Fruit fly (Drosophila melanogaster) Kc167 (cell line): ENCODE data around the gene BobA.

Source experiments
- insv ChIP-seq: fragments of >200 bp; optimal IDR thresholded peaks from 3 replicates; lab custom pipeline; 2018; ENCODE audit warnings: missing external identifiers
- psq ChIP-seq: fragments of >200 bp; optimal IDR thresholded peaks from 2 replicates; lab custom pipeline; 2017; ENCODE audit warnings: missing external identifiers
- ttk ChIP-seq: sonication (Bioruptor generic); optimal IDR thresholded peaks from 2 replicates; lab custom pipeline; 2017; ENCODE audit warnings: missing external identifiers

dm6 chr3L:14960549-14960948 lies 14.6 kb upstream of the BobA start:
- TF ChIP-seq ttk (lab: Kevin White, UChicago) (no peak), insv (no peak), psq (lab: Kevin White, UChicago) (no peak)
